Fruit fly (Drosophila melanogaster) whole organism, adult: Measurements from ENCODE around the gene CG7191.

Experiments
- CG12768 ChIP-seq: fragments of 200-800 bp; sonication (Bioruptor generic); optimal IDR thresholded peaks from 2 replicates; lab custom pipeline; 2017; ENCODE audit warnings: missing biosample characterization, missing genetic modification characterization, mild to moderate bottlenecking, moderate library complexity, missing genetic modification reagents
- CG33017 ChIP-seq: fragments of 200-800 bp; sonication (Bioruptor generic); optimal IDR thresholded peaks from 2 replicates; lab custom pipeline; 2018; ENCODE audit warnings: missing biosample characterization, mild to moderate bottlenecking, missing genetic modification characterization, moderate library complexity
- CG7045 ChIP-seq: fragments of 200-800 bp; sonication (Bioruptor generic); optimal IDR thresholded peaks from 2 replicates; lab custom pipeline; 2017; ENCODE audit warnings: missing biosample characterization, mild to moderate bottlenecking, missing genetic modification characterization
- Crg-1 ChIP-seq: fragments of 200-800 bp; sonication (Bioruptor generic); optimal IDR thresholded peaks from 2 replicates; lab custom pipeline; 2016; ENCODE audit warnings: missing biosample characterization, missing genetic modification characterization
- cnc ChIP-seq, 2 experiments: fragments of >200 bp; optimal IDR thresholded peaks; 2 replicates each; lab custom pipeline; 2017
- ovo ChIP-seq: fragments of 200-800 bp; sonication (Bioruptor generic); optimal IDR thresholded peaks from 2 replicates; lab custom pipeline; 2016; ENCODE audit warnings: missing biosample characterization, missing genetic modification characterization
- pad ChIP-seq: fragments of 200-800 bp; sonication (Bioruptor generic); optimal IDR thresholded peaks from 3 replicates; lab custom pipeline; 2017; ENCODE audit warnings: missing biosample characterization, missing genetic modification characterization, mild to moderate bottlenecking, moderate library complexity, missing genetic modification reagents

- TF ChIP-seq CG12768 (GFP tag; lab: Kevin White, UChicago): no peak
- no peak for TF ChIP-seq CG7045 (GFP tag; lab: Kevin White, UChicago)
- TF ChIP-seq cnc (optimal IDR thresholded peaks at IDR 0.05; lab: Kevin White, UChicago): no peak
- no peak for TF ChIP-seq pad (GFP tag; lab: Kevin White, UChicago)
- no peak for TF ChIP-seq CG33017 (tag; lab: Kevin White, UChicago)
- no peak for TF ChIP-seq Crg-1
- no peak for TF ChIP-seq ovo (GFP tag; lab: Kevin White, UChicago)
Observed at dm6 chr2L:7722102-7722501, 45.3 kb upstream of the CG7191 start.
